Fruit fly (Drosophila melanogaster): ENCODE measurements around the gene CG13287.

The CG13287 gene

dm6 chr3L:5881310-5882208 lies 545 bp upstream of the CG13287 start (continued):
- no peak for TF ChIP-seq CG4318 (GFP tag; optimal IDR thresholded peaks at IDR 0.05)
- no peak for TF ChIP-seq CG1621 (tag; optimal IDR thresholded peaks at IDR 0.05)
- TF ChIP-seq Blimp-1 (GFP tag; optimal IDR thresholded peaks at IDR 0.05), result no peak
- no peak for TF ChIP-seq lz (GFP tag; optimal IDR thresholded peaks at IDR 0.05)
- TF ChIP-seq fd85E (GFP tag; optimal IDR thresholded peaks at IDR 0.05), result no peak
- no peak for TF ChIP-seq CG7368 (GFP tag; optimal IDR thresholded peaks at IDR 0.05)
- no peak for TF ChIP-seq dsx (GFP tag; optimal IDR thresholded peaks at IDR 0.05; ENCODE audit: poor library complexity, severe bottlenecking)
- no peak for TF ChIP-seq cyc (GFP tag; optimal IDR thresholded peaks at IDR 0.05)
- TF ChIP-seq CG11294 (GFP tag; IDR thresholded peaks at IDR 0.05), result no peak

dm6 chr3L:5884735-5885134 lies 2.6 kb downstream of the CG13287 start:
- TF ChIP-seq salr (GFP tag; optimal IDR thresholded peaks at IDR 0.05) (no peak), CG1621 (tag; optimal IDR thresholded peaks at IDR 0.05) (no peak), dsx (GFP tag; optimal IDR thresholded peaks at IDR 0.05; ENCODE audit: poor library complexity, severe bottlenecking) (no peak), Sox14 (GFP tag; optimal IDR thresholded peaks at IDR 0.05) (no peak), esn (GFP tag; optimal IDR thresholded peaks at IDR 0.05) (no peak), svp (GFP tag) (no peak), CG6854 (GFP tag; optimal IDR thresholded peaks at IDR 0.05) (no peak), Smox (GFP tag; optimal IDR thresholded peaks at IDR 0.05) (no peak), CG31627 (GFP tag; optimal IDR thresholded peaks at IDR 0.05) (no peak), acj6 (GFP tag; optimal IDR thresholded peaks at IDR 0.05) (no peak), Hr38 (GFP tag; optimal IDR thresholded peaks at IDR 0.05) (no peak), Hr39 (GFP tag; optimal IDR thresholded peaks at IDR 0.05) (no peak), CG3032 (tag; optimal IDR thresholded peaks at IDR 0.05) (no peak), Sox102F (GFP tag; optimal IDR thresholded peaks at IDR 0.05) (no peak), CG11762 (GFP tag; optimal IDR thresholded peaks at IDR 0.05; ENCODE audit: insufficient read depth) (no peak), CG7368 (GFP tag; optimal IDR thresholded peaks at IDR 0.05) (no peak), CG6792 (GFP tag; optimal IDR thresholded peaks at IDR 0.05) (no peak)

dm6 chr3L:5891114-5891513 lies 9.0 kb downstream of the CG13287 start:
- TF ChIP-seq CG10631 (GFP tag; optimal IDR thresholded peaks at IDR 0.05), result no peak

dm6 chr3L:5891812-5892211 lies 9.7 kb downstream of the CG13287 start:
- TF ChIP-seq Sox15 (GFP tag; optimal IDR thresholded peaks at IDR 0.05), result no peak
- no peak for TF ChIP-seq fd59A (GFP tag; optimal IDR thresholded peaks at IDR 0.05)
- TF ChIP-seq fd85E (GFP tag; optimal IDR thresholded peaks at IDR 0.05), result no peak
- no peak for TF ChIP-seq Gug (GFP tag; IDR thresholded peaks at IDR 0.05)
- no peak for TF ChIP-seq CG4318 (GFP tag; optimal IDR thresholded peaks at IDR 0.05)
- no peak for TF ChIP-seq CG8319 (GFP tag; optimal IDR thresholded peaks at IDR 0.05)
- no peak for TF ChIP-seq CG16779 (tag; optimal IDR thresholded peaks at IDR 0.05)
- no peak for TF ChIP-seq eg (GFP tag; IDR thresholded peaks at IDR 0.05)
- TF ChIP-seq CG6163 (GFP tag; IDR thresholded peaks at IDR 0.05), result no peak
- TF ChIP-seq Eip75B (GFP tag; optimal IDR thresholded peaks at IDR 0.05), result no peak
- no peak for TF ChIP-seq Met (GFP tag; optimal IDR thresholded peaks at IDR 0.05)

- TF ChIP-seq CG8119 (GFP tag; IDR thresholded peaks at IDR 0.05) (no peak), Hr38 (GFP tag; optimal IDR thresholded peaks at IDR 0.05) (no peak), CG9139 (GFP tag; optimal IDR thresholded peaks at IDR 0.05) (no peak), CG6163 (GFP tag; IDR thresholded peaks at IDR 0.05) (no peak)
These were observed 11.0 kb downstream of the CG13287 start for dm6 chr3L:5893063-5893462.
